Fruit fly (Drosophila melanogaster): ENCODE measurements around the gene CG11630.

Gene CG11630

dm6 chr2L:21794547-21795341 is 10.9 kb upstream of the CG11630 start (continued):
- TF ChIP-seq hkb (optimal IDR thresholded peaks at IDR 0.05) (no peak), hkb (GFP tag; IDR thresholded peaks at IDR 0.05) (peak; percentile 97), MESR4 (GFP tag; optimal IDR thresholded peaks at IDR 0.05) (peak; percentile 57), Deaf1 (tag; optimal IDR thresholded peaks at IDR 0.05) (peak; percentile 84), CG2116 (GFP tag; optimal IDR thresholded peaks at IDR 0.05) (peak; percentile 79), CG10565 (GFP tag; optimal IDR thresholded peaks at IDR 0.05) (peak; percentile 80), CG1603 (tag; optimal IDR thresholded peaks at IDR 0.05) (peak; percentile 97), shn (GFP tag; optimal IDR thresholded peaks at IDR 0.05) (peak; percentile 96), Adf1 (GFP tag; IDR thresholded peaks at IDR 0.05) (peak; percentile 85), Ets97D (GFP tag; optimal IDR thresholded peaks at IDR 0.05) (peak; percentile 89), Doc3 (GFP tag; IDR thresholded peaks at IDR 0.05; ENCODE audit: partially characterized antibody) (no peak), CG1529 (GFP tag; optimal IDR thresholded peaks at IDR 0.05) (peak; percentile 95), pita (GFP tag; optimal IDR thresholded peaks at IDR 0.05) (no peak), trh (GFP tag; optimal IDR thresholded peaks at IDR 0.05) (peak; percentile 93), BtbVII (GFP tag; optimal IDR thresholded peaks at IDR 0.05) (peak; percentile 95), CG8089 (GFP tag; optimal IDR thresholded peaks at IDR 0.05) (peak; percentile 93), Fer2 (tag; optimal IDR thresholded peaks at IDR 0.05) (peak; percentile 97), C15 (GFP tag; IDR thresholded peaks at IDR 0.05) (peak; percentile 94), h (optimal IDR thresholded peaks at IDR 0.05) (no peak), CG6683 (GFP tag; optimal IDR thresholded peaks at IDR 0.05) (peak; percentile 90), phol (tag; optimal IDR thresholded peaks at IDR 0.05) (peak; percentile 97), E2f1 (GFP tag; IDR thresholded peaks at IDR 0.05) (peak; percentile 97), CG30403 (GFP tag; optimal IDR thresholded peaks at IDR 0.05) (peak; percentile 99), CG4707 (GFP tag; optimal IDR thresholded peaks at IDR 0.05) (peak; percentile 86), Xbp1 (GFP tag; optimal IDR thresholded peaks at IDR 0.05) (peak; percentile 98), Dll (GFP tag; IDR thresholded peaks at IDR 0.05; ENCODE audit: partially characterized antibody) (0 out of 4 replicates have a peak, but pooled peaks have one; percentile 35), Hey (tag; optimal IDR thresholded peaks at IDR 0.05) (peak; percentile 86), sr (GFP tag; IDR thresholded peaks at IDR 0.05) (no peak; the same call in 2 of the 3 replicates), CG8388 (GFP tag; optimal IDR thresholded peaks at IDR 0.05) (peak; percentile 96), knrl (GFP tag; IDR thresholded peaks at IDR 0.05; ENCODE audit: partially characterized antibody) (no peak), CG4617 (GFP tag; optimal IDR thresholded peaks at IDR 0.05; ENCODE audit: borderline replicate concordance) (peak; percentile 93), CG6765 (GFP tag; optimal IDR thresholded peaks at IDR 0.05) (peak; percentile 95), CG16863 (GFP tag; optimal IDR thresholded peaks at IDR 0.05) (peak; percentile 95), cad (GFP tag; optimal IDR thresholded peaks at IDR 0.05) (no peak), YL-1 (GFP tag; optimal IDR thresholded peaks at IDR 0.05) (peak; percentile 92), tll (GFP tag; optimal IDR thresholded peaks at IDR 0.05) (peak in 1 of 2 experiments; percentile 65), Lim3 (GFP tag; IDR thresholded peaks at IDR 0.05) (peak; percentile 90), CG7357 (GFP tag; IDR thresholded peaks at IDR 0.05) (peak; percentile 92), hth (optimal IDR thresholded peaks at IDR 0.05) (no peak), Fer3 (tag; optimal IDR thresholded peaks at IDR 0.05) (peak; percentile 98), gsb (GFP tag; IDR thresholded peaks at IDR 0.05) (peak; percentile 93), CG4360 (GFP tag; IDR thresholded peaks at IDR 0.05) (peak; percentile 78), CG8944 (GFP tag; optimal IDR thresholded peaks at IDR 0.05) (peak; percentile 95), CG7963 (GFP tag; IDR thresholded peaks at IDR 0.05; ENCODE audit: partially characterized antibody) (no peak), CG3163 (GFP tag; optimal IDR thresholded peaks at IDR 0.05) (peak; percentile 88), CG3995 (GFP tag; optimal IDR thresholded peaks at IDR 0.05) (peak; percentile 80), Rx (GFP tag; IDR thresholded peaks at IDR 0.05) (peak; percentile 94), bab2 (GFP tag; optimal IDR thresholded peaks at IDR 0.05) (peak; percentile 97), abd-A (tag; optimal IDR thresholded peaks at IDR 0.05) (peak; percentile 92), Ptx1 (GFP tag; IDR thresholded peaks at IDR 0.05) (peak; percentile 98)

All from whole organism, embryonic.